Fruit fly (Drosophila melanogaster): ENCODE data around the gene CG15336.

The CG15336 gene

dm6 chrX:8147649-8148048, at the start of gene CG15336:
TSS of gene CG15336 (plus strand) at chrX:8147949.
- no peak for TF ChIP-seq noc (tag; optimal IDR thresholded peaks at IDR 0.05)

- TF ChIP-seq noc (tag; optimal IDR thresholded peaks at IDR 0.05), result peak; percentile 14
These were observed 47.5 kb upstream of the CG15336 start for dm6 chrX:8100026-8100825.

dm6 chrX:8100826-8101079, 47.0 kb upstream of the CG15336 start:
- no peak for TF ChIP-seq noc (tag; optimal IDR thresholded peaks at IDR 0.05)

DNA sequence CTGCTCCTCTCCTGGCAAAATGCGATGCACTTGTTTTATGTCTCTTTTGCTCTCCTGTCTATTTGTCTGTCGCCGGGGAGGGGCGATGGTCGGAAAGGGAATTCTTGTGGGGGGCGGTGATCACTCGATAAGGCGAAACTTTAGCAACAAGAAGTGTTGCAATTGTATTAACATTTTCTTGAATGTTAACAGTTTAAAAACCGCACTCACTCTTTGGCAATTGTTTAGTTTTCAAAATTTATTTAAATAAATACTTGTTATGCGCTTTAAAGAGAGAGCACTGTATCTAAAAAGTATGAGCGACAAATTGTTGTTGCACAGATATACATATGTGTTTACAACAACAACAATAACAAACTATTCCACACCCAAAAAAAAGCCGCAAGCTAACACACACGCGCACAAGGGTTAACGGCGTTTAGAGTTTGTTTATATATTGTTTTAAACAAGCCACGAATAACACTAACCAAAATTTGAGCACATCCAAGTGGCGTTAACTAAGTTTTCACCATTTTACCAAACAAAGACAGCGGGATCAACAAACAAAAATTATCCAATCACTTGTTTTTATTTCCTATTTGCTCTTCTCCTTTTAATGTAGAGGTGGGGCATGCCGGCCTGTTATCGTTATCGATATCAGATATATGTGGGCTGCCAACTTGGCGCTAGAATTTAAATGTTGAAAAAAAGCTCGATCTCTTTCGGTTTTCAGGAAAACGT, 46.1 kb upstream of the CG15336 start, which contains the start of gene CG2258:
Gene CG2258, minus strand, starts transcription at position 617 of the 720 bp plus-strand sequence.
- peak; percentile 92 for TF ChIP-seq noc (tag; optimal IDR thresholded peaks at IDR 0.05)

DNA sequence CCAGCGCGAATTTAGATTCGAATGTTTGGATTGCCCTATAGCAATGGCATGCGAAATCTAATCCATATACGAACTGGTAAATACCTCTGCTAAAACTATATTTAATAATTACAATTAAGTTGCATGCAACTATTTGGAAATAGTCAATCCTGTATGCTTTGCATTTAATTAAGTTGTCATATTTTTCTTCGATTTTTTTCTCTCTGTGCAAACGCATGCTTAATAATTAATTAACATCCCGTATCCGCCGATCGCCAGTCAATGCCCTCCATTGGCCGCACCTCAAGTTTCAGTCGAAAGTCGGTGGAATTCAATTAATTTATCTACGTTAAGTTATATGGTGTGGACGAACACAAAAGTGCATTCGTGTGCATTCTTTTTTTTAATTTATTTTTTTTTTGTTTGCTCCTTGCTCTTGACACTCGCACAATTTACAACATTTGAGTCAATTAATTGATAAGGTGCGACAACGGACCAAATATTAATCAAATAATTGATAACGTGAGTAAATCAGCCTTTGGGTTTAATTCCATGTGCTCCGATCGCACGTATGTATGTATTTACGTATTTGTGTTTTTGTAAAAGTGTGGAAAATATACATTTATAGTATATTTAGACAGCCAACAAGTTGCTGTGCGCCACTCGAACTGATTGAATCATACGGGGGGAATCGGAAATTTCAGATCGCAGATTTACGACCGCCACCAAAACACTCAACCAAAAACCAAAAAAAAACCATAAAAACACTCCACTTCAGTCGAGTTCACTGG, 41.3 kb upstream of the CG15336 start:
- peak; percentile 34 for TF ChIP-seq noc (tag; optimal IDR thresholded peaks at IDR 0.05)

dm6 chrX:8107936-8108335, 39.8 kb upstream of the CG15336 start:
- no peak for TF ChIP-seq noc (tag; optimal IDR thresholded peaks at IDR 0.05)

- TF ChIP-seq noc (tag; optimal IDR thresholded peaks at IDR 0.05), result no peak
These were observed 36.8 kb upstream of the CG15336 start for dm6 chrX:8110984-8111383.

dm6 chrX:8112715-8113114, 35.0 kb upstream of the CG15336 start:
- TF ChIP-seq noc (tag; optimal IDR thresholded peaks at IDR 0.05), result peak; percentile 43

DNA sequence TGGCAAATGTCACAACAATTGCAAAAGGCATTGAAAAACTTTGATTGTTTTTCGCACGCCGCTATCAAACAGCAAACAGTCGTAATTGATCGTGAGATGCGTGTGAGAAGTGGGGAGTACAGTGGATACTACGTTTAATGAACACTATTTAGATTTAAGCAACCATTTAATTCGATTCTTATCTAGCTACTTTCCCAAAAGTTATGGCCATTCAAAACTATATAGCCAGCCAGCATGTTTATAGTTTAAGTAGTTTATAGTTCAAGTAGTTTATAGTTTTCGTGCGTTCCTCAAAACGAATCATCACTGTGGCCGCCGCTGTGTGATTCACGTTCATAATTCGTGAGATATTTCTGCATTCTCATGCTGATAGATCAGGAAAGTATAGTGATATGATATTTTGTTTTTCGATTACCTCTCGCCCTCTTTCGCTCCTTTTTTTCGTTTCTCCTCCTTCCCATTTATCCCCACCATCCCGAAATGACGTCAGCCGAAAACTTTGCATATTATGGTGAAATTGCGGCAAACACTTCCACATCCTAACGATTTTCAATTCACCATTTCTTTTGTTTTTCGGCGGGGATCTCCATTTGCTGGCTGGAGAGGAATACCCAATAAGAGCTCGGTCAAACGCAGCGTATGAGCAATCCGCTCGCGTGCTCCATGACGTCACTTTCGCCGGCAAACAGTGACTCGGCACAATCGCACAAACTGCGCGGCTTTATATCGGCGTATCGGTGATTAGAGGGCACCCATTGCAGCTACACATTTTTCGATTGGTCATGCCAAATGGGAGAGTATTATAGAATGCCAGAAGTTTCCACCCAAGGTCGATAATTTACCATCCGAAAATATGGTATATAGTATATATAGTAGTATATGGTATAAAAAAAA, 34.1 kb upstream of the CG15336 start:
- peak; percentile 93 for TF ChIP-seq noc (tag; optimal IDR thresholded peaks at IDR 0.05)

- TF ChIP-seq noc (tag; optimal IDR thresholded peaks at IDR 0.05), result peak; percentile 77
These were observed 33.0 kb upstream of the CG15336 start for dm6 chrX:8114476-8115342.

- TF ChIP-seq noc (tag; optimal IDR thresholded peaks at IDR 0.05), result no peak
These were observed 32.4 kb upstream of the CG15336 start for dm6 chrX:8115343-8115676.

dm6 chrX:8115717-8116311, 31.9 kb upstream of the CG15336 start, which contains the start of gene Gclc:
TSS of gene Gclc (minus strand) at chrX:8116147.
- peak; percentile 17 for TF ChIP-seq noc (tag; optimal IDR thresholded peaks at IDR 0.05)

dm6 chrX:8116813-8117212, 30.9 kb upstream of the CG15336 start, which contains the start of gene CG1575:
TSS of gene CG1575 (plus strand) at chrX:8117012.
- TF ChIP-seq noc (tag; optimal IDR thresholded peaks at IDR 0.05), result no peak

DNA sequence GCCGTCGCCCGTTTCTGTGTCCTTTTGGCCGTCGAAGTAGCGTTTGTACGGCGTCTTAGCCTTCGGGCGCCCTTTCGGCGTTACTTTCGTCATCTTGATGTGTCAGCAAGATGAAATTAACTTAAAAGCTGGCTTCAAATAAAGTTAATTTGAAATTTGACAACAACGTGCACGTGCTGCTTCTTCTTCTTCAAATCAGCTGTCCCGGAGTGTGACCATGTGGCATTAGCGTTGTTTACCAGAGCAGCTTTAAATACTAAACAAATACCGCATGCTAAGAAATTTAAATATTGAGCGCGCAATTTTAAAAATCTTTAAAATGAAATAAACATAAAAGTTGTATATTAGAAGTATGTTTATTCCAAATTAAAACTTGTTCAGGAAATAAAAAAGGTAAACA, 26.8 kb upstream of the CG15336 start, which contains the start of gene CG2260:
Gene CG2260, minus strand, starts transcription at position 209 of the 400 bp plus-strand sequence.
- no peak for TF ChIP-seq noc (tag; optimal IDR thresholded peaks at IDR 0.05)
